Fruit fly (Drosophila melanogaster): ENCODE results near the gene CG7924.

DNA sequence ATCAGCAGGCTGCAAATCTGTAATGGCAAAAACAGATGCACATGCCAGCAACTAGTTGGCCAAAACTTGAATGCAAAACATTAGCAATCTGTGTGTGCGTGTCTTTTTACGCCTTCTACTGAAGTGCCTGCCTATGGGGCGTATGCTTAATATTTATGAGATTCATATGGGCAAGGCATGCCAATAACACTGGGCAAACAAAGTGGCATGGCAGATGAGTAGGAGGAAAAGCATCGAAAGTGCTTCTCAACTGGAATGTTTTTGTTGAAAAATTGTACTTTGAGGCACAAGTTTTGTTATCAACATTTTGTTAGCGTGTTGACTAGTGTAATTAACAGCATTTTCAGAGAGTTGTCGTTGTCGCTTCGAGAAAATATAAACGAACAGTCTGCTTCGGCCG lies 3.8 kb upstream of the CG7924 start:
- no peak for TF ChIP-seq CG8478 (optimal IDR thresholded peaks at IDR 0.05)
- no peak for TF ChIP-seq usp (GFP tag; optimal IDR thresholded peaks at IDR 0.05)
- no peak for TF ChIP-seq psq (optimal IDR thresholded peaks at IDR 0.05)
